Worm (Caenorhabditis elegans): ENCODE measurements around the gene sru-2.

The sru-2 gene

DNA sequence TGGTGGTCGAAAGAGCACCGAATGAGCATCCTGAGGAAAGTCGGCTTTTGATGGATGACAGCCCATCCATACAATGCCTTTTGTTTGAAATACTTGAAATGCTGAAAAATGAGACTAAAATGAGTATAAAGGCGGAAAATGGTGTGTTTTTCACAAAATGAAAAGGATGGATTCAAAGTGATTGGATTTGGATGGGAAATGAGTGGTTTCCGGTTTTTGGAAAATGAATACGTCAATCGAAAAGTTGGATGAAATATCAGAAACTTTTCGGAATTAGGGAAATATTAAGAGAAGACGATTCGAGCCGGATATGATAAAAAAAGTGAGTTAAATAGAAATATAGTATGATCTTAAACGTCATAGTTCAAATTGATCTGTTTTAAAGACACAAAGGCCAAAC lies 18.7 kb upstream of the sru-2 start, which contains the start of gene F38E11.6:
F38E11.6 (minus strand) TSS at position 101 of the 400 bp plus-strand sequence.
- TF ChIP-seq him-1 (tag; optimal IDR thresholded peaks at IDR 0.05) (no peak), W03F9.2 (tag; optimal IDR thresholded peaks at IDR 0.05) (no peak), dao-5 (tag; optimal IDR thresholded peaks at IDR 0.05) (no peak)

ce11 chrIV:9469293-9469692 lies 16.8 kb upstream of the sru-2 start:
- TF ChIP-seq dao-5 (tag; optimal IDR thresholded peaks at IDR 0.05) (no peak), him-1 (tag; optimal IDR thresholded peaks at IDR 0.05) (no peak), W03F9.2 (tag; optimal IDR thresholded peaks at IDR 0.05) (no peak)

ce11 chrIV:9477135-9477928 lies 8.7 kb upstream of the sru-2 start, which contains the start of gene wrt-3:
TSS of gene wrt-3 (minus strand) at chrIV:9477456.
- peak; percentile 36 for TF ChIP-seq him-1 (tag; optimal IDR thresholded peaks at IDR 0.05)
- TF ChIP-seq dao-5 (tag; optimal IDR thresholded peaks at IDR 0.05) = peak; percentile 88
- TF ChIP-seq W03F9.2 (tag; optimal IDR thresholded peaks at IDR 0.05) = no peak

ce11 chrIV:9480936-9481335 lies 5.1 kb upstream of the sru-2 start, which contains the start of gene cng-3:
TSS of gene cng-3 (minus strand) at chrIV:9481037.
- TF ChIP-seq W03F9.2 (tag; optimal IDR thresholded peaks at IDR 0.05) (no peak), dao-5 (tag; optimal IDR thresholded peaks at IDR 0.05) (no peak), him-1 (tag; optimal IDR thresholded peaks at IDR 0.05) (no peak)

DNA sequence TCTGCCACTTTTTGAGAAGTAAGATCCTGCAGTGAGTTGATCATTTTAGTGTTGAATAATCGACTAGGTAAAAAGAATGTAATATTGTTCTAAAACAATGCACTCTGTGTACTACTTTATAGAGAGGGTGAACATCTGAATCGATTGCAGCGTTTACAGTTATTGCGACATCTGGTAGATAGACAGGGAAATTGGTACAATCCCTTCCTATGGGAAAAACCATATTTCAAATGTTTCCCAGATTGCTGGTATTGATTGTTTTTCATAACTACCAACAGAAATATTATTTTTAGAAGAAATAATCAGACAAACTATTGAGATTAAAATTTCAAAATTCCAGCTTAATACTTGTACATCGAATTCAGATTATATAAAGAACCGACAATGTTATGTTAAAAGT lies 1.0 kb upstream of the sru-2 start, which contains the start of gene gadr-2:
gadr-2 (minus strand) TSS at position 101 of the 400 bp plus-strand sequence.
- TF ChIP-seq W03F9.2 (tag; optimal IDR thresholded peaks at IDR 0.05) (no peak), dao-5 (tag; optimal IDR thresholded peaks at IDR 0.05) (no peak), him-1 (tag; optimal IDR thresholded peaks at IDR 0.05) (no peak)

DNA sequence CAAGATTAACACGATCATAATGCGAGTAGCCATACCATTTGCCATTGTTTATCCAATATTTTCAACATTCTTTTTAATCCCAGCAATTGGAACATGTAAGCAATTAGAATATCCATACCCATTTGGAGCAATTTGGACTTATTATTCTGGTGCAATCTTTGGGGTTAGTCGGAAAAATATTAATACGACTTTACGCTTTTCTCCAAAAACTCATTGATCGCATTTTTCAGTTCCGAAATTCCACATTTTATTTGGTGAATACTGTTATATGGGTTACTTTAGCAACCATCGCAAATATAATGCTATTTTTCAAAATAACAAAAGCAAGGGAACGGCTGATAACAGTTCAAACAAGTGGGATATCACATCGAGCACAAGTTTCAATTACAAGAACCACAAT lies 707 bp downstream of the sru-2 start:
- TF ChIP-seq dao-5 (tag; optimal IDR thresholded peaks at IDR 0.05) (no peak), W03F9.2 (tag; optimal IDR thresholded peaks at IDR 0.05) (no peak), him-1 (tag; optimal IDR thresholded peaks at IDR 0.05) (no peak)

ce11 chrIV:9488315-9488714 lies 2.2 kb downstream of the sru-2 start, which contains the start of gene sru-1:
TSS of gene sru-1 (plus strand) at chrIV:9488615.
- TF ChIP-seq W03F9.2 (tag; optimal IDR thresholded peaks at IDR 0.05) (no peak), him-1 (tag; optimal IDR thresholded peaks at IDR 0.05) (no peak), dao-5 (tag; optimal IDR thresholded peaks at IDR 0.05) (no peak)

ce11 chrIV:9490320-9490719 lies 4.2 kb downstream of the sru-2 start, which contains the start of gene sru-6:
TSS of gene sru-6 (plus strand) at chrIV:9490620.
- TF ChIP-seq him-1 (tag; optimal IDR thresholded peaks at IDR 0.05) (no peak), W03F9.2 (tag; optimal IDR thresholded peaks at IDR 0.05) (no peak), dao-5 (tag; optimal IDR thresholded peaks at IDR 0.05) (no peak)

DNA sequence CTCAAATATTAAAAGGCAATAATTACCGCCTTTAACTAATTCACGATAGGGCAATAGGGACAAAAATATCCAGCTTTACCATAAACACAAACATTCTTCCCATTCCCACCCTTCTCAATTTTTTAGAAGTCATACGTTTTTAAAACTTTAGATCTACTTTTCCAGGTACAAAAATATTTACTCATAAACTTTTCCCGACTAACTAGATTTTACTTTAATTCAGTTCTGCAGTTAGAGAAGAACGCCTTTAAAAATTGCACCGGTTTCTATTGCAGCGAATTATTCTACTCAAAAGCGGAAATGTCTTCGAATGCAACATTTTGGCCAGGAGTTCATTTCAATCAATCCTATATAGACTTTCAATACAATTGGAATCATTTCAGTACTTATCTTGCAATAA lies 10.2 kb downstream of the sru-2 start, which contains the start of gene sru-3:
sru-3 (plus strand) TSS at position 301 of the 400 bp plus-strand sequence.
- TF ChIP-seq him-1 (tag; optimal IDR thresholded peaks at IDR 0.05) = no peak
- no peak for TF ChIP-seq dao-5 (tag; optimal IDR thresholded peaks at IDR 0.05)
- TF ChIP-seq W03F9.2 (tag; optimal IDR thresholded peaks at IDR 0.05) = no peak

- TF ChIP-seq W03F9.2 (tag; optimal IDR thresholded peaks at IDR 0.05) = no peak
- TF ChIP-seq him-1 (tag; optimal IDR thresholded peaks at IDR 0.05) = no peak
- TF ChIP-seq dao-5 (tag; optimal IDR thresholded peaks at IDR 0.05) = no peak
Observed at ce11 chrIV:9498088-9498487, 12.0 kb downstream of the sru-2 start, which contains the start of gene sru-4. TSS of gene sru-4 (plus strand) at chrIV:9498388.

DNA sequence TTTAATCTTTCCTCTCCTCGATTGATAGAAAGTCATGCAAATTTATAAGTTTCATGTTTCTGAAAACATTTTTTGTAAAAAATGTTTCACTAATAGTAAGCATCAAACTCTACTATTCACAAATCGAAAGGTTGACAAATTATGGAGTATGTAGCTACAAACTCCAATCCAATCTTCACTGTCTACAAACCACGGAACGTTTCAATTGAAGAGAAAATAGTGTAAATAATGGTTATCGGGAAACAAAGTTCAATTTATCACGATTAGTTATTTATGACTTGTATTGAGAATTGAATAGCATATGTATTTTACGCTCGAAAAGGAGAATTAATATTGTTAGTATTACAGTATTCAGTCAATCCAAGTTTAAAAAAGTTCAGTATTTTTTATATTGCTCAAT lies 13.6 kb downstream of the sru-2 start:
- no peak for TF ChIP-seq dao-5 (tag; optimal IDR thresholded peaks at IDR 0.05)
- TF ChIP-seq W03F9.2 (tag; optimal IDR thresholded peaks at IDR 0.05) = no peak
- no peak for TF ChIP-seq him-1 (tag; optimal IDR thresholded peaks at IDR 0.05)

ce11 chrIV:9500100-9500499 lies 14.0 kb downstream of the sru-2 start, which contains the start of gene ugt-21:
TSS of gene ugt-21 (plus strand) at chrIV:9500311.
- TF ChIP-seq W03F9.2 (tag; optimal IDR thresholded peaks at IDR 0.05) (no peak), him-1 (tag; optimal IDR thresholded peaks at IDR 0.05) (no peak), dao-5 (tag; optimal IDR thresholded peaks at IDR 0.05) (no peak)

DNA sequence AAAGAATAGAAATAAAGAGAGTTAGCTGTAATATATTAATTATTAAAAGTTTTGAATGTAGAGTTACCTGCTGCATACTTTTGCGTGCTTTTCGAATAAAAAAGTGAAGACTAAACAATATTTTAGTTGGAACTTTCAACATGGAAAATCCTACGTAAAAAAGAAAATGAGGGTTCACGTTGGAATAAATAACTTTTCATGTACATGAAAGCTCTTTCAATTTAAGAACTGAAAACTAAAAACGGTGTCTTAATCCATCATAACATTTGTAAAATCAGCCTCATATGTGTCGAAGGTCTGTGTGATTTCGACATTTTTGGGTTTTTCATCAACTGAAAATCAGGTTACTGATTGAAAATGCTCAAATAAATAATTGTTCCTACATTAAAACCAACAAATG lies 20.2 kb downstream of the sru-2 start, which contains the start of gene ttr-9:
ttr-9 (minus strand) TSS at position 101 of the 400 bp plus-strand sequence.
- TF ChIP-seq dao-5 (tag; optimal IDR thresholded peaks at IDR 0.05) = no peak
- TF ChIP-seq W03F9.2 (tag; optimal IDR thresholded peaks at IDR 0.05) = no peak
- no peak for TF ChIP-seq him-1 (tag; optimal IDR thresholded peaks at IDR 0.05)

- no peak for TF ChIP-seq him-1 (tag; optimal IDR thresholded peaks at IDR 0.05)
- no peak for TF ChIP-seq W03F9.2 (tag; optimal IDR thresholded peaks at IDR 0.05)
- no peak for TF ChIP-seq dao-5 (tag; optimal IDR thresholded peaks at IDR 0.05)
Observed at ce11 chrIV:9508612-9509011, 22.5 kb downstream of the sru-2 start, which contains the start of gene ethe-1. TSS of gene ethe-1 (minus strand) at chrIV:9508761.

Measured in whole organism, L4/young adult.